Worm (Caenorhabditis elegans) whole organism, L3 larva: Measurements from ENCODE around the gene T10H4.4.

ENCODE experiments used
- ceh-9 ChIP-seq: sonication (generic microtip); optimal IDR thresholded peaks from 2 replicates; lab custom pipeline; 2018; ENCODE audit warnings: missing biosample characterization, missing genetic modification characterization
- daf-12 ChIP-seq: fragments of 150-350 bp; optimal IDR thresholded peaks from 2 replicates; lab custom pipeline; 2014; ENCODE audit warnings: missing biosample characterization, missing genetic modification reagents, missing genetic modification characterization
- nhr-67 ChIP-seq: fragments of 150-350 bp; optimal IDR thresholded peaks from 2 replicates; lab custom pipeline; 2014; ENCODE audit warnings: missing biosample characterization, missing genetic modification characterization

DNA sequence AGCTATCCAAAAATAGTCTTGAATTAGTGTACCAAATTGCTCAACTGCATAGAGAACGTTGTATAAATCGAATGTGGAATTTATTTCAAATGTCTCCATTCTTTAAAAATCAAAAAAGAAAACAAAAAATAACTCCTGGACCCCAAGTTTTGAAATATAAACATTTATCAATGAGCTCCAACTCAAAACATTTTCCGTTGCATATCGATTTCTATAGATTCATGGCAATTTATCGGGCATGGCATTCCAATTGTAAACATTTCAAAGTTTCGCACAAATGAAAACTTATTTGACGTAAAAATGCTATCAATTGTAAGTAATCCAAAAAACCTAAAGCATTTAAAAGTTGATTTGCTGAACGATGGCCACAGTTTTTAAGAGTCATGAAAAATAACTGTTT, 33.6 kb downstream of the T10H4.4 start, which contains the start of gene srw-12:
- TF ChIP-seq daf-12 (tag; lab: Kevin White, UChicago): no peak
- TF ChIP-seq nhr-67 (tag; lab: Kevin White, UChicago): no peak
- TF ChIP-seq ceh-9 (tag; lab: Kevin White, UChicago): no peak
